Fruit fly (Drosophila melanogaster): ENCODE data around the gene nht.

DNA sequence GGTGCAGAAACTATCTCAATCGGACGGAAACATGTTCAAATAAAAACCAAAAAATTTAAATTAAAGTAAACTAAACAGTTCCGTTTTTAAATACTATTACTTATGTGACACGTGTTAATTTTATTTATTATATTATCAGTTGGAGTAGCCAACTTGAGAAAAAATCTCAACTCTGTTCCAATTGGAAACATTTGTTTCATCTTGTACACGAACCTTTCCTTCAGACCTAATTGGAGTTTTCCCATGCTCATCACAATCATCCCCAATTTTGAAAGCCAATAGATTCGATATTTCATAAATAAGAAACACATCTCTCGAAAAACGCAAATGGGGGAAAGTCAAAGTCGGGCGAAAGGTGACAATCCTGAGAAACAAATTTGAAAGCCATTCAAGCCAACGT, 11.9 kb downstream of the nht start:
- no peak for TF ChIP-seq kay (GFP tag; ENCODE audit: borderline replicate concordance)
- no peak for TF ChIP-seq ovo (GFP tag; optimal IDR thresholded peaks at IDR 0.05)
- no peak for TF ChIP-seq cic (GFP tag; optimal IDR thresholded peaks at IDR 0.05)
- no peak for TF ChIP-seq CG14711 (tag; optimal IDR thresholded peaks at IDR 0.05)
- no peak for TF ChIP-seq Crg-1 (GFP tag; optimal IDR thresholded peaks at IDR 0.05)
- TF ChIP-seq Mnt (GFP tag; optimal IDR thresholded peaks at IDR 0.05), result no peak

All from whole organism, adult.